Worm (Caenorhabditis elegans): Measurements from ENCODE around the gene srj-14.

DNA sequence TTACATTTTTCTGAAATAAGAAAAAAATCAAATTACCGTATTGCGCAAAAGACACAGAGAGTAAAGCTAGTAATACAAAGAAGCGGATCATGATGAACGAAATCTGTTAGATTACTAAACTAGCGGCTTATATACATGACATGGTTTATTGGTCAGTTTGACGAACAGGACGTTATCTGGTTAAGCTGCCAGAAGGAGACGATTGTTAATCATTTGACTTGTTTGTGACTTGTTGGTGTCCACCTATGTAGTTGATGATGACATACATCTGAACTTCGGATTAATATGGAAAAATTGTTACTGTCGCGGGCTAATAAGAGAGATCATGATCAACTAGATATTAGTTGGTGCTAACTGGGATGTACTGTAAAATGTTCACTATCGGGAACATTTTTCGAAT is 30.6 kb downstream of the srj-14 start, which contains the start of gene cnc-9:
- TF ChIP-seq elt-2 (tag; optimal IDR thresholded peaks at IDR 0.05) (no peak), hlh-15 (tag; optimal IDR thresholded peaks at IDR 0.05) (no peak), fkh-10 (GFP tag; optimal IDR thresholded peaks at IDR 0.05) (no peak), ets-4 (tag; optimal IDR thresholded peaks at IDR 0.05) (no peak), unc-86 (tag; optimal IDR thresholded peaks at IDR 0.05) (no peak), odd-2 (tag; optimal IDR thresholded peaks at IDR 0.05) (no peak), che-1 (tag; optimal IDR thresholded peaks at IDR 0.05) (no peak), sox-2 (GFP tag; IDR thresholded peaks at IDR 0.05) (no peak), pqm-1 (tag; optimal IDR thresholded peaks at IDR 0.05) (no peak)
